Fruit fly (Drosophila melanogaster) S2 (cell line): ENCODE results near the gene RpS30.

Experiments used
- CG8478 ChIP-seq: fragments of >200 bp; optimal IDR thresholded peaks from 2 replicates; lab custom pipeline; 2018
- CTCF ChIP-seq, 2 experiments: fragments of >200 bp; optimal IDR thresholded peaks; 2 replicates each; lab custom pipeline; 2018

dm6 chr3R:20818689-20819088 lies 31.6 kb upstream of the RpS30 start, which contains the start of gene CG17270:
- TF ChIP-seq CG8478 (lab: Kevin White, UChicago), result no peak
- no peak for TF ChIP-seq CTCF (optimal IDR thresholded peaks at IDR 0.05; lab: Kevin White, UChicago)
